Worm (Caenorhabditis elegans): ENCODE measurements around the gene zyg-1.

Gene zyg-1

ce11 chrII:5661735-5662177, 12.2 kb downstream of the zyg-1 start (continued):
- peak; percentile 78 for TF ChIP-seq akir-1 (GFP tag; optimal IDR thresholded peaks at IDR 0.05)
- peak; percentile 91 for TF ChIP-seq mcd-1 (GFP tag; IDR thresholded peaks at IDR 0.05)
- TF ChIP-seq egl-18 (GFP tag; IDR thresholded peaks at IDR 0.05): peak; percentile 93
- TF ChIP-seq attf-5 (GFP tag; optimal IDR thresholded peaks at IDR 0.05): peak; percentile 85
- TF ChIP-seq mes-4 (tag; optimal IDR thresholded peaks at IDR 0.05): peak; percentile 36
- TF ChIP-seq zim-3 (tag; optimal IDR thresholded peaks at IDR 0.05): peak; percentile 99
- TF ChIP-seq dpl-1 (GFP tag; optimal IDR thresholded peaks at IDR 0.05): no peak
- TF ChIP-seq madf-8 (GFP tag; conservative IDR thresholded peaks at IDR 0.05): no peak
- peak; percentile 79 for TF ChIP-seq rcor-1 (GFP tag; IDR thresholded peaks at IDR 0.05)
- TF ChIP-seq hsf-1 (GFP tag; IDR thresholded peaks at IDR 0.05): peak; percentile 89
- peak; percentile 98; the same call in 1 of the 2 replicates for TF ChIP-seq nhr-120 (GFP tag; IDR thresholded peaks at IDR 0.05)
- TF ChIP-seq snpc-3.4 (tag; optimal IDR thresholded peaks at IDR 0.05): no peak
- no peak for TF ChIP-seq F55B11.4 (tag; optimal IDR thresholded peaks at IDR 0.05; ENCODE audit: borderline replicate concordance, insufficient read depth)
- peak; percentile 67 for TF ChIP-seq mxl-1 (tag; optimal IDR thresholded peaks at IDR 0.05)
- TF ChIP-seq ceh-91 (GFP tag; IDR thresholded peaks at IDR 0.05): peak; percentile 73
- no peak for TF ChIP-seq F57A8.1 (GFP tag; optimal IDR thresholded peaks at IDR 0.05)
- peak; percentile 98 for TF ChIP-seq F57C9.4 (tag; optimal IDR thresholded peaks at IDR 0.05)
- TF ChIP-seq tbx-9 (tag; optimal IDR thresholded peaks at IDR 0.05; ENCODE audit: borderline replicate concordance): peak; percentile 99
- peak; percentile 43 for TF ChIP-seq him-1 (tag; optimal IDR thresholded peaks at IDR 0.05)
- TF ChIP-seq gei-17 (GFP tag; optimal IDR thresholded peaks at IDR 0.05): peak; percentile 91
- peak; percentile 99 for TF ChIP-seq athp-1 (tag; optimal IDR thresholded peaks at IDR 0.05)
- TF ChIP-seq nhr-90 (tag; optimal IDR thresholded peaks at IDR 0.05): peak; percentile 87
- TF ChIP-seq F49E8.2 (tag; optimal IDR thresholded peaks at IDR 0.05; ENCODE audit: insufficient read depth): peak; percentile 33
- peak; percentile 98 for TF ChIP-seq T26A5.8 (tag; optimal IDR thresholded peaks at IDR 0.05)
- no peak for TF ChIP-seq F23B12.7 (tag; optimal IDR thresholded peaks at IDR 0.05; ENCODE audit: insufficient read depth)
- peak; percentile 94 for TF ChIP-seq ztf-3 (GFP tag; optimal IDR thresholded peaks at IDR 0.05)
- peak; percentile 91 for TF ChIP-seq B0035.1 (tag; optimal IDR thresholded peaks at IDR 0.05)
- TF ChIP-seq lsl-1 (GFP tag; optimal IDR thresholded peaks at IDR 0.05): no peak
- TF ChIP-seq rec-8 (tag; optimal IDR thresholded peaks at IDR 0.05): peak; percentile 36 to 42
- TF ChIP-seq dpff-1 (tag; optimal IDR thresholded peaks at IDR 0.05): peak; percentile 99
- TF ChIP-seq madf-6 (GFP tag; IDR thresholded peaks at IDR 0.05): peak; percentile 91
- TF ChIP-seq hlh-12 (tag; optimal IDR thresholded peaks at IDR 0.05): no peak
- peak; percentile 99 for TF ChIP-seq chd-7 (tag; optimal IDR thresholded peaks at IDR 0.05)
- TF ChIP-seq hrde-1 (tag; optimal IDR thresholded peaks at IDR 0.05; ENCODE audit: borderline replicate concordance): peak; percentile 94
- peak; percentile 100 for TF ChIP-seq ama-1 (optimal IDR thresholded peaks at IDR 0.05)
- TF ChIP-seq ama-1 (GFP tag; optimal IDR thresholded peaks at IDR 0.05): peak; percentile 89 to 94
- peak; percentile 95 for TF ChIP-seq C17E4.6 (GFP tag; IDR thresholded peaks at IDR 0.05)
- peak; percentile 99 for TF ChIP-seq aptf-3 (GFP tag; IDR thresholded peaks at IDR 0.05)
- TF ChIP-seq sea-2 (GFP tag; IDR thresholded peaks at IDR 0.05): peak; percentile 96
- peak in 2 of 3 experiments; percentile 57 to 69 for TF ChIP-seq lin-35 (GFP tag; optimal IDR thresholded peaks at IDR 0.05)
- TF ChIP-seq mel-28 (tag; optimal IDR thresholded peaks at IDR 0.05; ENCODE audit: borderline replicate concordance): peak; percentile 92
- TF ChIP-seq xnd-1 (tag; optimal IDR thresholded peaks at IDR 0.05): peak; percentile 50
- peak; percentile 90 for TF ChIP-seq lsy-27 (tag; optimal IDR thresholded peaks at IDR 0.05; ENCODE audit: borderline replicate concordance, insufficient read depth)
- TF ChIP-seq somi-1 (GFP tag; optimal IDR thresholded peaks at IDR 0.05): peak; percentile 90
- TF ChIP-seq nhr-179 (tag; optimal IDR thresholded peaks at IDR 0.05): peak; percentile 12
- no peak for TF ChIP-seq nfya-1 (tag; optimal IDR thresholded peaks at IDR 0.05; ENCODE audit: borderline replicate concordance, insufficient read depth)
- TF ChIP-seq egl-44 (GFP tag; IDR thresholded peaks at IDR 0.05): peak; percentile 90; the same call in 1 of the 2 replicates
- peak; percentile 67 for TF ChIP-seq B0019.2 (GFP tag; conservative IDR thresholded peaks at IDR 0.05)

Data from whole organism, young adult.